Worm (Caenorhabditis elegans) whole organism, young adult: ENCODE measurements around the gene mam-4.
A peak's percentile ranks its signal among the peaks of the same experiment; 100 is the strongest.

Source experiments
- B0019.2 ChIP-seq: fragments of 200-800 bp; sonication (Bioruptor generic); conservative IDR thresholded peaks from 2 replicates; pipeline ENCODE4 v1.3.6; 2022; ENCODE audit warnings: missing genetic modification reagents, missing genetic modification characterization, missing compliant biosample characterization
- C17E4.6 ChIP-seq: fragments of 200-800 bp; sonication (Bioruptor generic); IDR thresholded peaks from 2 replicates; pipeline ENCODE4 v1.3.6; 2022; ENCODE audit warnings: missing genetic modification reagents, missing genetic modification characterization, missing compliant biosample characterization
- F22D6.2 ChIP-seq: sonication (generic microtip); optimal IDR thresholded peaks from 2 replicates; lab custom pipeline; 2016; ENCODE audit warnings: mild to moderate bottlenecking, missing genetic modification characterization, missing compliant biosample characterization
- F23B12.7 ChIP-seq: sonication (generic microtip); optimal IDR thresholded peaks from 2 replicates; lab custom pipeline; 2017; ENCODE audit warnings: missing genetic modification characterization, mild to moderate bottlenecking, missing compliant biosample characterization, antibody characterized with exemption, moderate library complexity; ENCODE audit not compliant: insufficient read depth
- F33H1.4 ChIP-seq: fragments of 200-800 bp; sonication (Bioruptor generic); IDR thresholded peaks from 2 replicates; pipeline ENCODE4 v1.3.6; 2022; ENCODE audit warnings: missing genetic modification reagents, missing genetic modification characterization, missing compliant biosample characterization
- F39B2.1 ChIP-seq: fragments of 200-800 bp; sonication (Bioruptor generic); IDR thresholded peaks from 2 replicates; pipeline ENCODE4 v1.3.6; 2022; ENCODE audit warnings: missing genetic modification reagents, missing genetic modification characterization, missing compliant biosample characterization
- F49E8.2 ChIP-seq: sonication (generic microtip); optimal IDR thresholded peaks from 3 replicates; lab custom pipeline; 2017; ENCODE audit warnings: missing genetic modification characterization, mild to moderate bottlenecking, missing compliant biosample characterization, antibody characterized with exemption, moderate library complexity; ENCODE audit not compliant: insufficient read depth
- F57C9.4 ChIP-seq: sonication (generic microtip); optimal IDR thresholded peaks from 2 replicates; lab custom pipeline; 2017; ENCODE audit warnings: mild to moderate bottlenecking, missing genetic modification characterization, missing compliant biosample characterization
- T26A5.8 ChIP-seq: sonication (generic microtip); optimal IDR thresholded peaks from 2 replicates; lab custom pipeline; 2016; ENCODE audit warnings: missing genetic modification characterization, missing compliant biosample characterization
- Y67H2A.10 ChIP-seq: fragments of 200-800 bp; sonication (Bioruptor generic); conservative IDR thresholded peaks from 2 replicates; pipeline ENCODE4 v1.3.6; 2022; ENCODE audit warnings: missing genetic modification reagents, missing genetic modification characterization, missing compliant biosample characterization
- Y79H2A.3 ChIP-seq: fragments of 200-800 bp; sonication (Bioruptor generic); conservative IDR thresholded peaks from 2 replicates; pipeline ENCODE4 v1.3.6; 2022; ENCODE audit warnings: missing genetic modification reagents, missing genetic modification characterization, missing compliant biosample characterization
- Y95B8A.8 ChIP-seq: fragments of 200-800 bp; sonication (Bioruptor generic); IDR thresholded peaks from 2 replicates; pipeline ENCODE4 v1.3.6; 2022; ENCODE audit warnings: missing genetic modification reagents, missing genetic modification characterization, missing compliant biosample characterization
- ZK185.1 ChIP-seq: sonication (generic microtip); optimal IDR thresholded peaks from 2 replicates; lab custom pipeline; 2016; ENCODE audit warnings: mild to moderate bottlenecking, missing genetic modification characterization, missing compliant biosample characterization; ENCODE audit not compliant: poor library complexity, severe bottlenecking
- aptf-2 ChIP-seq: fragments of 200-800 bp; sonication (Bioruptor generic); conservative IDR thresholded peaks from 2 replicates; pipeline ENCODE4 v1.3.6; 2022; ENCODE audit warnings: missing genetic modification reagents, missing genetic modification characterization, missing compliant biosample characterization
- attf-3 ChIP-seq: fragments of 200-800 bp; sonication (Bioruptor generic); conservative IDR thresholded peaks from 2 replicates; pipeline ENCODE4 v1.3.6; 2022; ENCODE audit warnings: missing genetic modification reagents, missing genetic modification characterization, missing compliant biosample characterization
- attf-6 ChIP-seq: fragments of 200-800 bp; sonication (Bioruptor generic); IDR thresholded peaks from 2 replicates; pipeline ENCODE4 v1.3.6; 2022; ENCODE audit warnings: missing genetic modification reagents, missing genetic modification characterization, missing compliant biosample characterization
- bed-1 ChIP-seq: fragments of 200-800 bp; sonication (Bioruptor generic); IDR thresholded peaks from 2 replicates; pipeline ENCODE4 v1.3.6; 2022; ENCODE audit warnings: missing genetic modification reagents, missing genetic modification characterization, missing compliant biosample characterization
- ccch-3 ChIP-seq: fragments of 200-800 bp; sonication (Bioruptor generic); optimal IDR thresholded peaks from 2 replicates; lab custom pipeline; 2018; ENCODE audit warnings: mild to moderate bottlenecking, missing genetic modification characterization, missing compliant biosample characterization
- ceh-100 ChIP-seq: fragments of 200-800 bp; sonication (Bioruptor generic); IDR thresholded peaks from 2 replicates; pipeline ENCODE4 v1.3.6; 2022; ENCODE audit warnings: missing genetic modification reagents, missing genetic modification characterization, missing compliant biosample characterization
- ceh-27 ChIP-seq: fragments of 200-800 bp; sonication (Bioruptor generic); optimal IDR thresholded peaks from 2 replicates; lab custom pipeline; 2018; ENCODE audit warnings: mild to moderate bottlenecking, missing genetic modification characterization, moderate library complexity, missing compliant biosample characterization
- ceh-79 ChIP-seq: sonication (generic microtip); optimal IDR thresholded peaks from 2 replicates; lab custom pipeline; 2017; ENCODE audit warnings: mild to moderate bottlenecking, missing genetic modification characterization, missing compliant biosample characterization
- egl-18 ChIP-seq: fragments of 200-800 bp; sonication (Bioruptor generic); IDR thresholded peaks from 2 replicates; pipeline ENCODE4 v1.3.6; 2022; ENCODE audit warnings: missing genetic modification reagents, missing genetic modification characterization, missing compliant biosample characterization
- fkh-3 ChIP-seq: sonication (generic microtip); optimal IDR thresholded peaks from 2 replicates; lab custom pipeline; 2016; ENCODE audit warnings: mild to moderate bottlenecking, missing genetic modification characterization, missing compliant biosample characterization
- gei-17 ChIP-seq: fragments of 200-800 bp; sonication (Bioruptor generic); optimal IDR thresholded peaks from 2 replicates; lab custom pipeline; 2018; ENCODE audit warnings: mild to moderate bottlenecking, missing genetic modification characterization, missing compliant biosample characterization
- him-1 ChIP-seq: sonication (generic microtip); optimal IDR thresholded peaks from 2 replicates; lab custom pipeline; 2016; ENCODE audit warnings: missing genotype, missing genetic modification reagents, missing genetic modification characterization, missing compliant biosample characterization
- hmg-1.2 ChIP-seq: fragments of 200-800 bp; sonication (Bioruptor generic); IDR thresholded peaks from 2 replicates; pipeline ENCODE4 v1.3.6; 2022; ENCODE audit warnings: missing genetic modification reagents, missing genetic modification characterization, missing compliant biosample characterization
- hmg-20 ChIP-seq: fragments of 200-800 bp; sonication (Bioruptor generic); IDR thresholded peaks from 2 replicates; pipeline ENCODE4 v1.3.6; 2022; ENCODE audit warnings: missing genetic modification reagents, missing genetic modification characterization, missing compliant biosample characterization
- lin-26 ChIP-seq: fragments of 200-800 bp; sonication (Bioruptor generic); IDR thresholded peaks from 2 replicates; pipeline ENCODE4 v1.3.6; 2022; ENCODE audit warnings: missing genetic modification reagents, missing genetic modification characterization, missing compliant biosample characterization
- lin-40 ChIP-seq: sonication (generic microtip); optimal IDR thresholded peaks from 2 replicates; lab custom pipeline; 2016; ENCODE audit warnings: missing genetic modification characterization, mild to moderate bottlenecking, missing compliant biosample characterization, missing genotype, missing genetic modification reagents
- lsl-1 ChIP-seq: fragments of 200-800 bp; sonication (Bioruptor generic); optimal IDR thresholded peaks from 2 replicates; lab custom pipeline; 2018; ENCODE audit warnings: mild to moderate bottlenecking, missing genetic modification characterization, moderate library complexity, missing compliant biosample characterization
- lsy-27 ChIP-seq: sonication (generic microtip); optimal IDR thresholded peaks from 2 replicates; lab custom pipeline; 2017; ENCODE audit warnings: missing genetic modification characterization, mild to moderate bottlenecking, missing compliant biosample characterization, antibody characterized with exemption, missing genotype, borderline replicate concordance; ENCODE audit not compliant: insufficient read depth
- madf-10 ChIP-seq: sonication (generic microtip); optimal IDR thresholded peaks from 2 replicates; lab custom pipeline; 2016; ENCODE audit warnings: mild to moderate bottlenecking, missing genetic modification characterization, missing compliant biosample characterization
- madf-3 ChIP-seq: fragments of 200-800 bp; sonication (Bioruptor generic); IDR thresholded peaks from 2 replicates; pipeline ENCODE4 v1.3.6; 2022; ENCODE audit warnings: missing genetic modification reagents, missing genetic modification characterization, missing compliant biosample characterization
- mcd-1 ChIP-seq: fragments of 200-800 bp; sonication (Bioruptor generic); IDR thresholded peaks from 2 replicates; pipeline ENCODE4 v1.3.6; 2022; ENCODE audit warnings: missing genetic modification reagents, missing genetic modification characterization, missing compliant biosample characterization
- mxl-1 ChIP-seq: sonication (generic microtip); optimal IDR thresholded peaks from 2 replicates; lab custom pipeline; 2016; ENCODE audit warnings: missing genetic modification characterization, missing compliant biosample characterization
- nfyb-1 ChIP-seq: fragments of 200-800 bp; sonication (Bioruptor generic); IDR thresholded peaks from 2 replicates; pipeline ENCODE4 v1.3.6; 2022; ENCODE audit warnings: missing genetic modification reagents, missing genetic modification characterization, missing compliant biosample characterization
- nhr-120 ChIP-seq: fragments of 200-800 bp; sonication (Bioruptor generic); IDR thresholded peaks from 2 replicates; pipeline ENCODE4 v1.3.6; 2022; ENCODE audit warnings: missing genetic modification characterization, missing compliant biosample characterization
- nhr-27 ChIP-seq: fragments of 200-800 bp; sonication (Bioruptor generic); optimal IDR thresholded peaks from 2 replicates; lab custom pipeline; 2018; ENCODE audit warnings: mild to moderate bottlenecking, missing genetic modification characterization, moderate library complexity, missing compliant biosample characterization
- pbrm-1 ChIP-seq: fragments of 200-800 bp; sonication (Bioruptor generic); IDR thresholded peaks from 2 replicates; pipeline ENCODE4 v1.3.6; 2022; ENCODE audit warnings: missing genetic modification reagents, missing genetic modification characterization, missing compliant biosample characterization
- pha-4 ChIP-seq: fragments of 150-350 bp; sonication (generic microtip); optimal IDR thresholded peaks from 2 replicates; lab custom pipeline; 2014; ENCODE audit warnings: missing biosample characterization, missing genetic modification reagents, missing genetic modification characterization
- repo-1 ChIP-seq: sonication (generic microtip); optimal IDR thresholded peaks from 2 replicates; lab custom pipeline; 2017; ENCODE audit warnings: mild to moderate bottlenecking, missing genetic modification characterization, missing compliant biosample characterization
- sea-2 ChIP-seq: fragments of 200-800 bp; sonication (Bioruptor generic); IDR thresholded peaks from 2 replicates; pipeline ENCODE4 v1.3.6; 2022; ENCODE audit warnings: missing genetic modification characterization, missing compliant biosample characterization
- somi-1 ChIP-seq: fragments of 200-800 bp; sonication (Bioruptor generic); optimal IDR thresholded peaks from 2 replicates; lab custom pipeline; 2018; ENCODE audit warnings: mild to moderate bottlenecking, missing genetic modification characterization, missing compliant biosample characterization
- sptf-2 ChIP-seq: fragments of 200-800 bp; sonication (Bioruptor generic); optimal IDR thresholded peaks from 2 replicates; lab custom pipeline; 2018; ENCODE audit warnings: mild to moderate bottlenecking, missing genetic modification characterization, missing compliant biosample characterization
- unc-62 ChIP-seq: fragments of 150-350 bp; optimal IDR thresholded peaks from 2 replicates; lab custom pipeline; 2014; ENCODE audit warnings: missing biosample characterization, missing genetic modification reagents, missing genetic modification characterization
- zim-3 ChIP-seq: sonication (generic microtip); optimal IDR thresholded peaks from 2 replicates; lab custom pipeline; 2017; ENCODE audit warnings: mild to moderate bottlenecking, missing genetic modification characterization, moderate library complexity, missing compliant biosample characterization
- ztf-18 ChIP-seq: sonication (generic microtip); optimal IDR thresholded peaks from 2 replicates; lab custom pipeline; 2016; ENCODE audit warnings: missing genotype, mild to moderate bottlenecking, missing genetic modification characterization, missing compliant biosample characterization
- ztf-25 ChIP-seq: fragments of 200-800 bp; sonication (Bioruptor generic); IDR thresholded peaks from 2 replicates; pipeline ENCODE4 v1.3.6; 2022; ENCODE audit warnings: missing genetic modification reagents, missing genetic modification characterization, missing compliant biosample characterization

Gene mam-4

DNA sequence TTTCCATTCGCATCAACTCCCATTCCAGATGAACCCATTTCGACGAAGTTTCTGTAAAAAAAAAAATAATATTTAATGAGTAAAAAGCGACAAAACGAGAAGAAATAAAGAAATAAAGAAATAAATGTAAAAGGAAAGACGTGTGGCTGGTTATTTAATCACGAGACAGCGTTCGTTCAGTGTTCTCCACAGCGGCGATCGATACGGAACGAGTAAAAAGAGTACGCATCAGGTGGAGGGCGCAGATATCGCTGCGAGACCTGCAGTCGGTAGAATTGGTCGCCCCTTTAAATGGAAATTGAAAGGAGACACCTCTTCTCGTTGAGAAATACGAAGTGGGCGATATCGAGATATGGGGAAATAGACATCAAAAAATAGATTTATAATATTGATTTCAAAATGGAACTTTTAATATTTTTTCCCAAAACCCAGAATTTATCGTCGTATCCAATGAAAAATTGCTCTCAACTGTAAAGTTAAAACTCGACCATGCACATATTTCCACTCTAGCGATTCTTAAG, 19.2 kb upstream of the mam-4 start, which contains the start of gene pqn-70 (continued):
- TF ChIP-seq zim-3 (no peak), ceh-79 (tag; lab: Kevin White, UChicago) (no peak), lin-26 (GFP tag; lab: Robert Waterston, UW) (peak; percentile 71; the same call in 1 of the 2 replicates), pha-4 (tag; lab: Kevin White, UChicago) (no peak), ceh-27 (peak; percentile 82), nfyb-1 (peak; percentile 81; the same call in 1 of the 2 replicates), ccch-3 (no peak), him-1 (no peak), attf-6 (no peak), pbrm-1 (GFP tag; lab: Robert Waterston, UW) (peak; percentile 68; the same call in 1 of the 2 replicates), F33H1.4 (GFP tag; lab: Robert Waterston, UW) (peak; percentile 89), ztf-18 (tag; lab: Kevin White, UChicago) (peak; percentile 47), F23B12.7 (tag; lab: Kevin White, UChicago) (peak; percentile 53), ceh-100 (GFP tag; lab: Robert Waterston, UW) (peak; percentile 92), fkh-3 (no peak), lsy-27 (tag; lab: Kevin White, UChicago) (no peak), C17E4.6 (GFP tag; lab: Robert Waterston, UW) (no peak), repo-1 (tag; lab: Kevin White, UChicago) (no peak), nhr-120 (no peak), hmg-1.2 (GFP tag; lab: Robert Waterston, UW) (peak; percentile 94), sea-2 (GFP tag; lab: Robert Waterston, UW) (no peak), madf-10 (tag; lab: Kevin White, UChicago) (peak; percentile 76), F39B2.1 (no peak), nhr-27 (tag; lab: Kevin White, UChicago) (no peak), mcd-1 (GFP tag; lab: Robert Waterston, UW) (peak; percentile 74), lsl-1 (GFP tag; lab: Kevin White, UChicago) (peak; percentile 28), bed-1 (GFP tag; lab: Robert Waterston, UW) (no peak), attf-3 (GFP tag; lab: Robert Waterston, UW) (peak; percentile 52; the same call in 1 of the 2 replicates), aptf-2 (GFP tag; lab: Robert Waterston, UW) (no peak), B0019.2 (GFP tag; lab: Robert Waterston, UW) (no peak), F22D6.2 (tag; lab: Kevin White, UChicago) (no peak), somi-1 (GFP tag; lab: Kevin White, UChicago) (peak; percentile 68), T26A5.8 (tag; lab: Kevin White, UChicago) (no peak), Y95B8A.8 (GFP tag; lab: Robert Waterston, UW) (0 out of 2 replicates have a peak, but pooled peaks have one; percentile 7), Y79H2A.3 (no peak), F49E8.2 (tag; lab: Kevin White, UChicago) (no peak), gei-17 (GFP tag; lab: Kevin White, UChicago) (peak; percentile 33), lin-40 (tag; lab: Kevin White, UChicago) (peak; percentile 67), mxl-1 (tag; lab: Kevin White, UChicago) (no peak), Y67H2A.10 (GFP tag; lab: Robert Waterston, UW) (peak; percentile 53; the same call in 1 of the 2 replicates), ZK185.1 (tag; lab: Kevin White, UChicago) (peak; percentile 65), egl-18 (no peak), unc-62 (no peak), ztf-25 (GFP tag; lab: Robert Waterston, UW) (no peak), sptf-2 (GFP tag; lab: Kevin White, UChicago) (no peak), madf-3 (GFP tag; lab: Robert Waterston, UW) (0 out of 2 replicates have a peak, but pooled peaks have one; percentile 64), hmg-20 (GFP tag; lab: Robert Waterston, UW) (no peak), F57C9.4 (tag; lab: Kevin White, UChicago) (no peak)
